Worm (Caenorhabditis elegans): Measurements from ENCODE around the gene abcf-2.

DNA sequence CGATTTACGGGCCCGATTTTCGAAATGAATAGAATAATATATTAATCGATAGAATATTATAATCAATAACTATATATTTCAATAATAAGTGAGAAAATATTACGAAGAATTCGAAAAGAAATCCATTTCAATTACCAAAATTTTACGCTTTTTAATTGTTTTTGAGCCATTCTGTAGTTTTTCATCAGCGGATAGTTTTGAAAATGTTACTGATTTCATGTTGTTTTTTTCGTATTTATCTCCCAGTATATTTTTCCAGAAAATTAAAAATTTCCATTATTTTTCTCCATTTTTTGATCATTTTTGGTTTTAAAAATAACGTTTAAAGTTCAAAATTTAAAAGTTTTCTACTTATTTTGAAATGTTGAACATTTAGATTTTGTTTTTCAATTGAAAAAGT lies 43.7 kb upstream of the abcf-2 start, which contains the start of gene T28A8.3:
- TF ChIP-seq aly-2 (tag; optimal IDR thresholded peaks at IDR 0.05) (no peak), nhr-237 (tag; optimal IDR thresholded peaks at IDR 0.05) (no peak), unc-62 (GFP tag; optimal IDR thresholded peaks at IDR 0.05) (no peak), Y55F3AM.14 (GFP tag; optimal IDR thresholded peaks at IDR 0.05) (no peak), ceh-82 (tag; optimal IDR thresholded peaks at IDR 0.05) (no peak), ama-1 (optimal IDR thresholded peaks at IDR 0.05) (no peak), mdl-1 (tag; optimal IDR thresholded peaks at IDR 0.05) (no peak), egl-27 (tag; optimal IDR thresholded peaks at IDR 0.05) (no peak), zag-1 (tag; optimal IDR thresholded peaks at IDR 0.05) (no peak), lin-39 (tag; optimal IDR thresholded peaks at IDR 0.05) (no peak), nhr-11 (tag; optimal IDR thresholded peaks at IDR 0.05) (no peak)
